Fruit fly (Drosophila melanogaster) whole organism, embryonic: Measurements from ENCODE around the gene CG46465.
A peak's percentile ranks its signal among the peaks of the same experiment; 100 is the strongest.

Source experiments
- Abd-B ChIP-seq: fragments of 200-800 bp; sonication (Bioruptor generic); optimal IDR thresholded peaks from 2 replicates; lab custom pipeline; 2018; ENCODE audit warnings: missing biosample characterization, mild to moderate bottlenecking, missing genetic modification characterization, moderate library complexity
- CG11085 ChIP-seq: fragments of 200-800 bp; sonication (Bioruptor generic); IDR thresholded peaks from 2 replicates; pipeline ENCODE4 v1.3.6; 2022; ENCODE audit warnings: missing biosample characterization, missing genetic modification characterization
- CG11723 ChIP-seq: fragments of 200-800 bp; sonication (Bioruptor generic); optimal IDR thresholded peaks from 2 replicates; lab custom pipeline; 2017; ENCODE audit warnings: missing biosample characterization, mild to moderate bottlenecking, missing genetic modification characterization
- CG12942 ChIP-seq: fragments of 200-800 bp; sonication (Bioruptor generic); optimal IDR thresholded peaks from 3 replicates; lab custom pipeline; 2016; ENCODE audit warnings: missing biosample characterization, missing genetic modification characterization
- CG14860 ChIP-seq: fragments of 200-800 bp; sonication (Bioruptor generic); IDR thresholded peaks from 3 replicates; pipeline ENCODE4 v1.3.6; 2022; ENCODE audit warnings: missing biosample characterization, missing genetic modification characterization; ENCODE audit not compliant: partially characterized antibody
- CG1529 ChIP-seq: fragments of 200-800 bp; sonication (Bioruptor generic); optimal IDR thresholded peaks from 3 replicates; lab custom pipeline; 2018; ENCODE audit warnings: missing biosample characterization, missing genetic modification characterization
- CG15696 ChIP-seq: fragments of 200-800 bp; sonication (Bioruptor generic); optimal IDR thresholded peaks from 2 replicates; lab custom pipeline; 2019; ENCODE audit warnings: missing biosample characterization, mild to moderate bottlenecking, missing genetic modification characterization, moderate library complexity
- CG1647 ChIP-seq: fragments of 200-800 bp; sonication (Bioruptor generic); optimal IDR thresholded peaks from 3 replicates; lab custom pipeline; 2016; ENCODE audit warnings: missing biosample characterization, missing genetic modification characterization
- CG17359 ChIP-seq: fragments of 200-800 bp; sonication (Bioruptor generic); optimal IDR thresholded peaks from 3 replicates; lab custom pipeline; 2018; ENCODE audit warnings: missing biosample characterization, mild to moderate bottlenecking, missing genetic modification characterization, moderate library complexity
- CG18764 ChIP-seq: fragments of 200-800 bp; sonication (Bioruptor generic); optimal IDR thresholded peaks from 3 replicates; lab custom pipeline; 2016; ENCODE audit warnings: missing biosample characterization, missing genetic modification characterization
- CG32532 ChIP-seq: fragments of 200-800 bp; sonication (Bioruptor generic); IDR thresholded peaks from 2 replicates; pipeline ENCODE4 v1.3.6; 2022; ENCODE audit warnings: missing biosample characterization, missing genetic modification characterization
- CG32772 ChIP-seq: fragments of 200-800 bp; sonication (Bioruptor generic); IDR thresholded peaks from 2 replicates; pipeline ENCODE4 v1.3.6; 2022; ENCODE audit warnings: missing biosample characterization, missing genetic modification characterization
- CG34422 ChIP-seq: fragments of 200-800 bp; sonication (Bioruptor generic); IDR thresholded peaks from 3 replicates; pipeline ENCODE4 v1.3.6; 2022; ENCODE audit warnings: missing biosample characterization, missing genetic modification characterization
- CG8359 ChIP-seq: fragments of 200-800 bp; sonication (Bioruptor generic); optimal IDR thresholded peaks from 2 replicates; lab custom pipeline; 2017; ENCODE audit warnings: missing biosample characterization, mild to moderate bottlenecking, missing genetic modification characterization, borderline replicate concordance
- CG9609 ChIP-seq: fragments of 200-800 bp; sonication (Bioruptor generic); optimal IDR thresholded peaks from 3 replicates; lab custom pipeline; 2016; ENCODE audit warnings: missing biosample characterization, missing genetic modification characterization
- D19B ChIP-seq: fragments of 200-800 bp; sonication (Bioruptor generic); optimal IDR thresholded peaks from 2 replicates; lab custom pipeline; 2017; ENCODE audit warnings: missing biosample characterization, mild to moderate bottlenecking, missing genetic modification characterization
- Dll ChIP-seq: fragments of 200-800 bp; sonication (Bioruptor generic); IDR thresholded peaks from 4 replicates; pipeline ENCODE4 v1.3.6; 2022; ENCODE audit warnings: missing biosample characterization, missing genetic modification characterization; ENCODE audit not compliant: partially characterized antibody
- E2f1 ChIP-seq: fragments of 200-800 bp; sonication (Bioruptor generic); IDR thresholded peaks from 2 replicates; pipeline ENCODE4 v1.3.6; 2022; ENCODE audit warnings: missing biosample characterization, missing genetic modification characterization
- Fer2 ChIP-seq: fragments of 200-800 bp; sonication (Bioruptor generic); optimal IDR thresholded peaks from 2 replicates; lab custom pipeline; 2018; ENCODE audit warnings: missing biosample characterization, mild to moderate bottlenecking, missing genetic modification characterization, moderate library complexity
- H2.0 ChIP-seq: fragments of 200-800 bp; sonication (Bioruptor generic); IDR thresholded peaks from 2 replicates; pipeline ENCODE4 v1.3.6; 2022; ENCODE audit warnings: missing biosample characterization, missing genetic modification characterization
- HHEX ChIP-seq: fragments of 200-800 bp; sonication (Bioruptor generic); optimal IDR thresholded peaks from 3 replicates; lab custom pipeline; 2017; ENCODE audit warnings: missing biosample characterization, mild to moderate bottlenecking, missing genetic modification characterization, missing genetic modification reagents
- HLHmδ ChIP-seq: fragments of 200-800 bp; sonication (Bioruptor generic); optimal IDR thresholded peaks from 2 replicates; lab custom pipeline; 2018; ENCODE audit warnings: missing biosample characterization, mild to moderate bottlenecking, missing genetic modification characterization, moderate library complexity
- Hr51 ChIP-seq, 2 experiments: fragments of 200-800 bp; sonication (Bioruptor generic); optimal IDR thresholded peaks; 2 replicates in 1 of 2; 3 replicates in 1 of 2; lab custom pipeline; 2016 to 2018; ENCODE audit warnings: missing biosample characterization in 2 of 2, missing genetic modification characterization in 2 of 2, mild to moderate bottlenecking in 1 of 2, moderate library complexity in 1 of 2
- NC2β ChIP-seq: fragments of 200-800 bp; sonication (Bioruptor generic); optimal IDR thresholded peaks from 2 replicates; lab custom pipeline; 2016; ENCODE audit warnings: missing biosample characterization, missing genetic modification characterization
- NfI ChIP-seq: fragments of 200-800 bp; sonication (Bioruptor generic); optimal IDR thresholded peaks from 3 replicates; lab custom pipeline; 2018; ENCODE audit warnings: missing biosample characterization, mild to moderate bottlenecking, missing genetic modification characterization, moderate library complexity
- Sox100B ChIP-seq: fragments of 200-800 bp; sonication (Bioruptor generic); optimal IDR thresholded peaks from 3 replicates; lab custom pipeline; 2018; ENCODE audit warnings: missing biosample characterization, mild to moderate bottlenecking, missing genetic modification characterization
- Trl ChIP-seq, 3 experiments: fragments of >200 bp in 2 of 3; fragments of 200-800 bp in 1 of 3; sonication (Bioruptor generic) in 1 of 3; optimal IDR thresholded peaks; 2 replicates in 1 of 3; 3 replicates in 2 of 3; lab custom pipeline; 2016 to 2017; ENCODE audit warnings: missing biosample characterization in 1 of 3, missing genetic modification characterization in 1 of 3
- br ChIP-seq: fragments of >200 bp; optimal IDR thresholded peaks from 2 replicates; lab custom pipeline; 2017
- cwo ChIP-seq: fragments of 200-800 bp; sonication (Bioruptor generic); optimal IDR thresholded peaks from 3 replicates; lab custom pipeline; 2017; ENCODE audit warnings: missing biosample characterization, missing genetic modification characterization, mild to moderate bottlenecking, moderate library complexity, missing genetic modification reagents
- dpn ChIP-seq, 2 experiments: fragments of 200-800 bp; sonication (Bioruptor generic); optimal IDR thresholded peaks; 3 replicates each; lab custom pipeline; 2016; ENCODE audit warnings: missing biosample characterization in 2 of 2, missing genetic modification characterization in 2 of 2
- fd3F ChIP-seq: fragments of 200-800 bp; sonication (Bioruptor generic); optimal IDR thresholded peaks from 2 replicates; lab custom pipeline; 2018; ENCODE audit warnings: missing biosample characterization, mild to moderate bottlenecking, missing genetic modification characterization, moderate library complexity
- fd64A ChIP-seq: fragments of 200-800 bp; sonication (Bioruptor generic); optimal IDR thresholded peaks from 3 replicates; lab custom pipeline; 2018; ENCODE audit warnings: missing biosample characterization, mild to moderate bottlenecking, missing genetic modification characterization
- fd96Cb ChIP-seq: fragments of 200-800 bp; sonication (Bioruptor generic); optimal IDR thresholded peaks from 2 replicates; lab custom pipeline; 2018; ENCODE audit warnings: missing biosample characterization, mild to moderate bottlenecking, missing genetic modification characterization, moderate library complexity
- grn ChIP-seq: fragments of 200-800 bp; sonication (Bioruptor generic); optimal IDR thresholded peaks from 3 replicates; lab custom pipeline; 2017; ENCODE audit warnings: missing biosample characterization, missing genetic modification characterization
- gro ChIP-seq: fragments of 200-800 bp; sonication (Bioruptor generic); optimal IDR thresholded peaks from 2 replicates; lab custom pipeline; 2016; ENCODE audit warnings: missing biosample characterization, missing genetic modification characterization
- hkb ChIP-seq, 2 experiments: fragments of 200-800 bp in 1 of 2; fragments of >200 bp in 1 of 2; sonication (Bioruptor generic) in 1 of 2; IDR thresholded peaks in 1 of 2; optimal IDR thresholded peaks in 1 of 2; 2 replicates each; pipeline versions ENCODE4 v1.3.6 to Lab custom; 2017 to 2022; ENCODE audit warnings: missing biosample characterization in 1 of 2, missing genetic modification characterization in 1 of 2
- kah ChIP-seq: fragments of 200-800 bp; sonication (Bioruptor generic); optimal IDR thresholded peaks from 2 replicates; lab custom pipeline; 2018; ENCODE audit warnings: missing biosample characterization, mild to moderate bottlenecking, missing genetic modification characterization
- kay ChIP-seq: fragments of 200-800 bp; sonication (Bioruptor generic); optimal IDR thresholded peaks from 2 replicates; lab custom pipeline; 2016; ENCODE audit warnings: missing biosample characterization, missing genetic modification characterization
- nmo ChIP-seq: fragments of 200-800 bp; sonication (Bioruptor generic); optimal IDR thresholded peaks from 2 replicates; lab custom pipeline; 2018; ENCODE audit warnings: missing biosample characterization, mild to moderate bottlenecking, missing genetic modification characterization, moderate library complexity
- rib ChIP-seq: fragments of 200-800 bp; sonication (Bioruptor generic); IDR thresholded peaks from 2 replicates; pipeline ENCODE4 v1.3.6; 2022; ENCODE audit warnings: missing biosample characterization, missing genetic modification characterization
- schlank ChIP-seq: fragments of 200-800 bp; sonication (Bioruptor generic); optimal IDR thresholded peaks from 2 replicates; lab custom pipeline; 2018; ENCODE audit warnings: missing biosample characterization, mild to moderate bottlenecking, missing genetic modification characterization
- sd ChIP-seq: fragments of 200-800 bp; sonication (Bioruptor generic); optimal IDR thresholded peaks from 3 replicates; lab custom pipeline; 2018; ENCODE audit warnings: missing biosample characterization, mild to moderate bottlenecking, missing genetic modification characterization, moderate library complexity
- shn ChIP-seq: fragments of 200-800 bp; sonication (Bioruptor generic); optimal IDR thresholded peaks from 3 replicates; lab custom pipeline; 2016; ENCODE audit warnings: missing biosample characterization, missing genetic modification characterization
- sob ChIP-seq: fragments of 200-800 bp; sonication (Bioruptor generic); IDR thresholded peaks from 2 replicates; pipeline ENCODE4 v1.3.6; 2022; ENCODE audit warnings: missing biosample characterization, missing genetic modification characterization
- ssp ChIP-seq: fragments of 200-800 bp; sonication (Bioruptor generic); IDR thresholded peaks from 2 replicates; pipeline ENCODE4 v1.3.6; 2022; ENCODE audit warnings: missing biosample characterization, missing genetic modification characterization
- tx ChIP-seq: fragments of 200-800 bp; sonication (Bioruptor generic); optimal IDR thresholded peaks from 2 replicates; lab custom pipeline; 2016; ENCODE audit warnings: missing biosample characterization, missing genetic modification characterization
- vnd ChIP-seq: fragments of 200-800 bp; sonication (Bioruptor generic); IDR thresholded peaks from 3 replicates; pipeline ENCODE4 v1.3.6; 2022; ENCODE audit warnings: missing biosample characterization, missing genetic modification characterization; ENCODE audit not compliant: partially characterized antibody

The CG46465 gene

dm6 chr2L:19014032-19014880 lies 22.0 kb downstream of the CG46465 start (continued):
- TF ChIP-seq CG15696 (tag; lab: Kevin White, UChicago) (peak; percentile 26), CG11723 (GFP tag; lab: Kevin White, UChicago) (peak; percentile 62), rib (GFP tag; lab: Robert Waterston, UW) (no peak), CG18764 (peak; percentile 24), CG14860 (no peak), tx (GFP tag; lab: Kevin White, UChicago) (no peak), NfI (peak; percentile 84), CG12942 (GFP tag; lab: Kevin White, UChicago) (peak; percentile 15), E2f1 (GFP tag; lab: Robert Waterston, UW) (peak; percentile 47), Sox100B (GFP tag; lab: Kevin White, UChicago) (peak; percentile 82), Abd-B (GFP tag; lab: Kevin White, UChicago) (peak; percentile 53), H2.0 (GFP tag; lab: Robert Waterston, UW) (0 out of 2 replicates have a peak, but pooled peaks have one; percentile 29), fd96Cb (tag; lab: Kevin White, UChicago) (peak; percentile 67), schlank (tag; lab: Kevin White, UChicago) (peak; percentile 24), gro (GFP tag; lab: Kevin White, UChicago) (no peak), sd (no peak), shn (GFP tag; lab: Kevin White, UChicago) (no peak), kah (GFP tag; lab: Kevin White, UChicago) (peak; percentile 34), Hr51 (GFP tag; optimal IDR thresholded peaks at IDR 0.05; lab: Kevin White, UChicago) (peak in 1 of 2 experiments; percentile 79), Dll (GFP tag; lab: Robert Waterston, UW) (no peak), CG32532 (GFP tag; lab: Robert Waterston, UW) (peak; percentile 42; the same call in 1 of the 2 replicates), NC2β (GFP tag; lab: Kevin White, UChicago) (no peak), cwo (peak; percentile 69), grn (GFP tag; lab: Kevin White, UChicago) (no peak), D19B (GFP tag; lab: Kevin White, UChicago) (peak; percentile 62), kay (GFP tag; lab: Kevin White, UChicago) (peak; percentile 27), ssp (GFP tag; lab: Robert Waterston, UW) (0 out of 2 replicates have a peak, but pooled peaks have one; percentile 11), CG11085 (GFP tag; lab: Robert Waterston, UW) (0 out of 2 replicates have a peak, but pooled peaks have one; percentile 42), CG17359 (tag; lab: Kevin White, UChicago) (peak; percentile 79), CG8359 (peak; percentile 27), CG9609 (GFP tag; lab: Kevin White, UChicago) (no peak), HHEX (GFP tag; lab: Kevin White, UChicago) (peak; percentile 73), CG34422 (GFP tag; lab: Robert Waterston, UW) (peak; percentile 50; the same call in 1 of the 3 replicates), Fer2 (tag; lab: Kevin White, UChicago) (peak; percentile 31), nmo (GFP tag; lab: Kevin White, UChicago) (peak; percentile 78), hkb (optimal IDR thresholded peaks at IDR 0.05; lab: Kevin White, UChicago) (no peak), hkb (GFP tag; IDR thresholded peaks at IDR 0.05; lab: Robert Waterston, UW) (peak; percentile 73), CG32772 (0 out of 2 replicates have a peak, but pooled peaks have one; percentile 29), fd64A (GFP tag; lab: Kevin White, UChicago) (no peak), sob (GFP tag; lab: Robert Waterston, UW) (peak; percentile 67), br (lab: Kevin White, UChicago) (no peak), Trl (optimal IDR thresholded peaks at IDR 0.05; lab: Kevin White, UChicago) (no peak), Trl (GFP tag; optimal IDR thresholded peaks at IDR 0.05; lab: Kevin White, UChicago) (no peak), CG1647 (GFP tag; lab: Kevin White, UChicago) (no peak), vnd (GFP tag; lab: Robert Waterston, UW) (0 out of 3 replicates have a peak, but pooled peaks have one; percentile 29), CG1529 (GFP tag; lab: Kevin White, UChicago) (peak; percentile 54), HLHmδ (GFP tag; lab: Kevin White, UChicago) (no peak), dpn (GFP tag; optimal IDR thresholded peaks at IDR 0.05; lab: Kevin White, UChicago) (peak; percentile 29 to 37), fd3F (GFP tag; lab: Kevin White, UChicago) (peak; percentile 65)
